Worm (Caenorhabditis elegans) whole organism, L3 larva: Measurements from ENCODE around the gene abhd-3.2.

Source experiments
- aly-2 ChIP-seq: fragments of 150-350 bp; optimal IDR thresholded peaks from 2 replicates; lab custom pipeline; 2014; ENCODE audit warnings: missing biosample characterization, missing genetic modification characterization
- ceh-28 ChIP-seq: fragments of 150-350 bp; optimal IDR thresholded peaks from 2 replicates; lab custom pipeline; 2014; ENCODE audit warnings: missing biosample characterization, missing genetic modification reagents, missing genetic modification characterization
- eor-1 ChIP-seq, 2 experiments: fragments of 150-350 bp; optimal IDR thresholded peaks; 2 replicates each; lab custom pipeline; 2014 to 2018; ENCODE audit warnings: missing biosample characterization in 2 of 2, missing genetic modification characterization in 2 of 2
- nhr-11 ChIP-seq: fragments of 150-350 bp; optimal IDR thresholded peaks from 2 replicates; lab custom pipeline; 2014; ENCODE audit warnings: missing biosample characterization, missing genetic modification characterization
- nhr-12 ChIP-seq: fragments of 150-350 bp; optimal IDR thresholded peaks from 2 replicates; lab custom pipeline; 2014; ENCODE audit warnings: missing biosample characterization, missing genetic modification characterization
- nhr-237 ChIP-seq: fragments of 150-350 bp; optimal IDR thresholded peaks from 2 replicates; lab custom pipeline; 2014; ENCODE audit warnings: missing biosample characterization, missing genetic modification characterization
- nhr-77 ChIP-seq: fragments of 150-350 bp; optimal IDR thresholded peaks from 2 replicates; lab custom pipeline; 2014; ENCODE audit warnings: missing biosample characterization, missing genetic modification characterization
- pha-4 ChIP-seq: fragments of 150-350 bp; optimal IDR thresholded peaks from 2 replicates; lab custom pipeline; 2014; ENCODE audit warnings: missing biosample characterization, missing genetic modification reagents, missing genetic modification characterization
- zag-1 ChIP-seq: fragments of 150-350 bp; optimal IDR thresholded peaks from 2 replicates; lab custom pipeline; 2014; ENCODE audit warnings: missing biosample characterization, missing genetic modification characterization

DNA sequence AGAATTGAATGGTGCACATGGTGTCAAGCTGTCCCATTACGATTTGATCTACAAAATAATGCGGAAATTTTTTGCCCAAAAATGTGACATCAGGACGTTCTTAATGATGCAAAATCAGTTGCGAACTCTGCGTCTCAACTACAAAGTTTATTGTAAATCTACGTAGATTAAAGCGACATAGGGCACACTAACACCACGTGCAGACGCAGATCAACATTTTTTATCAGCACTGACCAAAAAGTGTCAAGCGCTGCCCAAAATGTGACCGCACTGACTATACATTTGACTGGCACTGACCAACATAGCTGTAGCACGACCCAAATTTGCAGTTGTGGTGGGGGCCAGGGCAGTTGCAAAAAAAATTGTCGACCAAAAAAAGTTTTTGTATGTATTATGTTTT, 31.7 kb upstream of the abhd-3.2 start:
- TF ChIP-seq aly-2 (no peak), nhr-11 (tag; lab: Kevin White, UChicago) (no peak), pha-4 (no peak), nhr-77 (no peak), ceh-28 (tag; lab: Kevin White, UChicago) (no peak), nhr-237 (tag; lab: Kevin White, UChicago) (no peak), eor-1 (tag; optimal IDR thresholded peaks at IDR 0.05; lab: Kevin White, UChicago) (no peak), zag-1 (tag; lab: Kevin White, UChicago) (no peak), nhr-12 (no peak)
